Worm (Caenorhabditis elegans): ENCODE results near the gene F44A2.3.
A peak's percentile ranks its signal among the peaks of the same experiment; 100 is the strongest.

- TF ChIP-seq pqm-1 (tag; optimal IDR thresholded peaks at IDR 0.05) (no peak), nhr-76 (tag; optimal IDR thresholded peaks at IDR 0.05) (no peak), fos-1 (tag; optimal IDR thresholded peaks at IDR 0.05) (no peak), hlh-11 (tag; optimal IDR thresholded peaks at IDR 0.05) (no peak), tag-97 (GFP tag; IDR thresholded peaks at IDR 0.05) (no peak), daf-12 (tag; optimal IDR thresholded peaks at IDR 0.05) (no peak), lin-39 (tag; optimal IDR thresholded peaks at IDR 0.05) (no peak), mdl-1 (tag; optimal IDR thresholded peaks at IDR 0.05) (no peak), zip-2 (tag; optimal IDR thresholded peaks at IDR 0.05) (no peak), T26A8.4 (GFP tag; IDR thresholded peaks at IDR 0.05) (no peak), hmg-1.1 (GFP tag; IDR thresholded peaks at IDR 0.05) (0 out of 2 replicates have a peak, but pooled peaks have one; percentile 21), nhr-11 (tag; optimal IDR thresholded peaks at IDR 0.05) (no peak), dve-1 (tag; optimal IDR thresholded peaks at IDR 0.05; ENCODE audit: insufficient read depth) (peak; percentile 30)
Observed at ce11 chrV:9346804-9347203, 41.6 kb downstream of the F44A2.3 start, which contains the start of the genes K07B1.7 and try-5.
